Worm (Caenorhabditis elegans) whole organism, L1 larva: ENCODE data around the gene clec-83.

Source experiments
- C04F5.9 ChIP-seq: sonication (generic microtip); optimal IDR thresholded peaks from 2 replicates; lab custom pipeline; 2016; ENCODE audit warnings: missing genetic modification characterization, missing compliant biosample characterization
- C34B4.2 ChIP-seq: sonication (generic microtip); optimal IDR thresholded peaks from 2 replicates; lab custom pipeline; 2017; ENCODE audit warnings: mild to moderate bottlenecking, missing genetic modification characterization, missing compliant biosample characterization
- Y116A8C.19 ChIP-seq: sonication (generic microtip); optimal IDR thresholded peaks from 2 replicates; lab custom pipeline; 2016; ENCODE audit warnings: missing compliant biosample characterization, missing genetic modification characterization, borderline replicate concordance
- alr-1 ChIP-seq: fragments of 200-800 bp; sonication (Bioruptor generic); optimal IDR thresholded peaks from 2 replicates; lab custom pipeline; 2018; ENCODE audit warnings: borderline replicate concordance, mild to moderate bottlenecking, missing genetic modification characterization, missing compliant biosample characterization
- ceh-63 ChIP-seq: fragments of 200-800 bp; sonication (Bioruptor generic); optimal IDR thresholded peaks from 2 replicates; lab custom pipeline; 2018; ENCODE audit warnings: mild to moderate bottlenecking, missing genetic modification characterization, missing compliant biosample characterization
- ceh-8 ChIP-seq: fragments of 200-800 bp; sonication (Bioruptor generic); optimal IDR thresholded peaks from 2 replicates; lab custom pipeline; 2018; ENCODE audit warnings: mild to moderate bottlenecking, missing genetic modification characterization, moderate library complexity, missing compliant biosample characterization
- ceh-82 ChIP-seq, 3 experiments: fragments of 150-350 bp in 1 of 3; sonication (generic microtip) in 2 of 3; optimal IDR thresholded peaks; 2 replicates each; lab custom pipeline; 2014 to 2017; ENCODE audit warnings: missing biosample characterization in 3 of 3, missing genetic modification characterization in 3 of 3
- ceh-90 ChIP-seq: sonication (generic microtip); optimal IDR thresholded peaks from 2 replicates; lab custom pipeline; 2016; ENCODE audit warnings: missing genetic modification characterization, missing compliant biosample characterization
- dsc-1 ChIP-seq: sonication (generic microtip); optimal IDR thresholded peaks from 2 replicates; lab custom pipeline; 2016; ENCODE audit warnings: mild to moderate bottlenecking, missing genetic modification characterization, missing compliant biosample characterization
- efl-1 ChIP-seq, 4 experiments: fragments of 150-350 bp; optimal IDR thresholded peaks in 3 of 4; peaks in 1 of 4; 1 replicate in 1 of 4; 2 replicates in 3 of 4; lab custom pipeline; 2014; ENCODE audit warnings: missing biosample characterization in 2 of 4, missing genetic modification characterization in 2 of 4, missing genetic modification reagents in 2 of 4
- ets-5 ChIP-seq: fragments of 200-800 bp; sonication (Bioruptor generic); IDR thresholded peaks from 2 replicates; pipeline ENCODE4 v1.3.6; 2022; ENCODE audit warnings: missing genetic modification characterization, missing compliant biosample characterization
- fkh-4 ChIP-seq: sonication (generic microtip); optimal IDR thresholded peaks from 2 replicates; lab custom pipeline; 2016; ENCODE audit warnings: missing compliant biosample characterization, missing genetic modification characterization, borderline replicate concordance
- hlh-17 ChIP-seq: fragments of 200-800 bp; sonication (Bioruptor generic); optimal IDR thresholded peaks from 2 replicates; lab custom pipeline; 2018; ENCODE audit warnings: missing genetic modification characterization, mild to moderate bottlenecking, missing compliant biosample characterization, moderate library complexity, borderline replicate concordance
- hlh-4 ChIP-seq: sonication (generic microtip); optimal IDR thresholded peaks from 2 replicates; lab custom pipeline; 2016; ENCODE audit warnings: mild to moderate bottlenecking, missing genetic modification characterization, missing compliant biosample characterization
- irx-1 ChIP-seq: sonication (generic microtip); optimal IDR thresholded peaks from 2 replicates; lab custom pipeline; 2016; ENCODE audit warnings: missing genetic modification characterization, missing compliant biosample characterization
- lin-14 ChIP-seq: fragments of 200-800 bp; sonication (Bioruptor generic); optimal IDR thresholded peaks from 2 replicates; lab custom pipeline; 2018; ENCODE audit warnings: mild to moderate bottlenecking, missing genetic modification characterization, moderate library complexity, missing compliant biosample characterization
- lin-15B ChIP-seq: fragments of 150-350 bp; sonication (generic microtip); optimal IDR thresholded peaks from 3 replicates; lab custom pipeline; 2014; ENCODE audit warnings: missing biosample characterization, missing genetic modification characterization
- lin-35 ChIP-seq, 2 experiments: fragments of 150-350 bp; optimal IDR thresholded peaks; 2 replicates each; lab custom pipeline; 2014; ENCODE audit warnings: missing biosample characterization in 2 of 2, missing genetic modification characterization in 2 of 2, missing genetic modification reagents in 2 of 2
- lin-39 ChIP-seq: fragments of 150-350 bp; optimal IDR thresholded peaks from 2 replicates; lab custom pipeline; 2014; ENCODE audit warnings: missing biosample characterization, missing genetic modification reagents, missing genetic modification characterization
- mef-2 ChIP-seq: fragments of 150-350 bp; optimal IDR thresholded peaks from 2 replicates; lab custom pipeline; 2014; ENCODE audit warnings: missing biosample characterization, missing genetic modification characterization
- nhr-11 ChIP-seq: fragments of 150-350 bp; optimal IDR thresholded peaks from 2 replicates; lab custom pipeline; 2014; ENCODE audit warnings: missing biosample characterization, missing genetic modification characterization
- nhr-19 ChIP-seq: fragments of 200-800 bp; sonication (Bioruptor generic); conservative IDR thresholded peaks from 2 replicates; pipeline ENCODE4 v1.3.6; 2022; ENCODE audit warnings: missing genetic modification characterization, missing compliant biosample characterization
- nhr-28 ChIP-seq: fragments of 150-350 bp; optimal IDR thresholded peaks from 2 replicates; lab custom pipeline; 2014; ENCODE audit warnings: missing biosample characterization, missing genetic modification characterization
- nhr-77 ChIP-seq: fragments of 150-350 bp; optimal IDR thresholded peaks from 2 replicates; lab custom pipeline; 2014; ENCODE audit warnings: missing biosample characterization, missing genetic modification characterization
- nhr-84 ChIP-seq: sonication (generic microtip); optimal IDR thresholded peaks from 2 replicates; lab custom pipeline; 2017; ENCODE audit warnings: missing biosample characterization, missing genetic modification characterization
- pax-3 ChIP-seq: fragments of 200-800 bp; sonication (Bioruptor generic); optimal IDR thresholded peaks from 2 replicates; lab custom pipeline; 2018; ENCODE audit warnings: mild to moderate bottlenecking, missing genetic modification characterization, moderate library complexity, missing compliant biosample characterization
- snpc-4 ChIP-seq: fragments of 150-350 bp; optimal IDR thresholded peaks from 2 replicates; lab custom pipeline; 2014; ENCODE audit warnings: missing biosample characterization, missing genetic modification characterization
- sox-4 ChIP-seq: sonication (generic microtip); optimal IDR thresholded peaks from 2 replicates; lab custom pipeline; 2016; ENCODE audit warnings: missing genetic modification characterization, missing compliant biosample characterization
- sptf-1 ChIP-seq: fragments of 150-350 bp; optimal IDR thresholded peaks from 2 replicates; lab custom pipeline; 2014; ENCODE audit warnings: missing biosample characterization, missing genetic modification characterization
- swsn-7 ChIP-seq: sonication (generic microtip); optimal IDR thresholded peaks from 2 replicates; lab custom pipeline; 2016; ENCODE audit warnings: missing genetic modification characterization, missing compliant biosample characterization
- tbx-2 ChIP-seq: sonication (generic microtip); optimal IDR thresholded peaks from 2 replicates; lab custom pipeline; 2016; ENCODE audit warnings: missing genetic modification characterization, missing compliant biosample characterization
- unc-130 ChIP-seq: fragments of 150-350 bp; optimal IDR thresholded peaks from 2 replicates; lab custom pipeline; 2017; ENCODE audit warnings: missing biosample characterization, missing genetic modification characterization, inconsistent platforms
- unc-86 ChIP-seq: sonication (generic microtip); optimal IDR thresholded peaks from 2 replicates; lab custom pipeline; 2016; ENCODE audit warnings: missing genetic modification characterization, missing compliant biosample characterization
- unc-98 ChIP-seq: fragments of 200-800 bp; sonication (Bioruptor generic); IDR thresholded peaks from 2 replicates; pipeline ENCODE4 v1.3.6; 2022; ENCODE audit warnings: missing genetic modification characterization, missing compliant biosample characterization
- vab-15 ChIP-seq: sonication (generic microtip); optimal IDR thresholded peaks from 2 replicates; lab custom pipeline; 2017; ENCODE audit warnings: missing genotype, mild to moderate bottlenecking, missing genetic modification characterization, missing compliant biosample characterization
- zag-1 ChIP-seq: fragments of 150-350 bp; optimal IDR thresholded peaks from 2 replicates; lab custom pipeline; 2014; ENCODE audit warnings: missing biosample characterization, missing genetic modification characterization
- zip-4 ChIP-seq: fragments of 200-800 bp; sonication (Bioruptor generic); optimal IDR thresholded peaks from 2 replicates; lab custom pipeline; 2018; ENCODE audit warnings: mild to moderate bottlenecking, missing genetic modification characterization, moderate library complexity, missing compliant biosample characterization

The clec-83 gene

DNA sequence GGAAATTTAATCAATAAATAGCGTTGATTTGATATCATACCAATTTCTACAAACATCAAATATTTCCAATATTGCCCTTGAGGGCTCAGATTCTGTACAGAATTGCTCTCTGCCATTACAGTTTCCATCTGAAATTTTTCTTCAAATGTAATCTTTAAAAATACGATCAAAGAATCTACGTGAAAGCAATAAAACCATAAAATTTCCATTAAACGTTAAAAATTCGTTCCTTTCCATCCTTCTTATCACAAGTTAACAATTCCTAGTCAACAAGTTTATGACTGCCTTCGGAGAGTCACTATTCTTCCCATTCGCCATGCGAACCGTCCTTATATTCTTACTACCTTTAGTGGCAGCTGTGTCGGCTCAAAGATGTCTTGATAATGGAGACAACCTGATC lies 5.9 kb downstream of the clec-83 start, which contains the start of gene clec-82:
clec-82 (plus strand) TSS at position 301 of the 400 bp plus-strand sequence.
- TF ChIP-seq pax-3 (tag; lab: Kevin White, UChicago): no peak
- TF ChIP-seq efl-1 (optimal IDR thresholded peaks at IDR 0.05; lab: Kevin White, UChicago): no peak
- TF ChIP-seq efl-1 (GFP tag; optimal IDR thresholded peaks at IDR 0.05 in 1 of 2; lab: Kevin White, UChicago): no peak
- TF ChIP-seq irx-1: no peak
- no peak for TF ChIP-seq ets-5
- TF ChIP-seq nhr-28 (tag; lab: Kevin White, UChicago): no peak
- no peak for TF ChIP-seq unc-86 (tag; lab: Kevin White, UChicago)
- no peak for TF ChIP-seq C04F5.9
- no peak for TF ChIP-seq snpc-4 (tag; lab: Kevin White, UChicago)
- no peak for TF ChIP-seq C34B4.2
- no peak for TF ChIP-seq vab-15 (tag; lab: Kevin White, UChicago)
- TF ChIP-seq hlh-17 (GFP tag; lab: Kevin White, UChicago): no peak

DNA sequence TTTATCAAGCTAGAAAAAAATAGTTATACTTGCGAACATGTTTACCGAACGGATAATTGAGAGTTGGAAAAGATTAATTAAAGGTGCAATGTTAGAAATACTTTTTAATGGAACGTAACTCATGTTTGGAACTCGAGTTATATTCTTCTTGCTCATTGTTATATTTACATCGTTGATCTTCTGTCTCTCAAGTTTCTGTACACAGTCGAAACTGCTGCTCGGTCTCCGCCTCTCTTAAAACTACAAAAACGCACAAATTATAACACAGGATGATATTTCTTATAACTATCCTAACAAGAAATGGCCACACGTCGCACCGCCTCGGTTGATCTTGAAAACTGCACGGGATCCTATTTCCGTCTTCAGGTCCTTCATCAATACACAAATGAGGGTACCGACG lies 6.8 kb downstream of the clec-83 start, which contains the start of gene pudl-2:
pudl-2 (plus strand) TSS at position 301 of the 400 bp plus-strand sequence.
- TF ChIP-seq zag-1 (tag; lab: Kevin White, UChicago): no peak
- no peak for TF ChIP-seq sox-4
- no peak for TF ChIP-seq Y116A8C.19 (tag; lab: Kevin White, UChicago)
- TF ChIP-seq lin-39 (tag; lab: Kevin White, UChicago): no peak
- TF ChIP-seq ceh-82 (tag; optimal IDR thresholded peaks at IDR 0.05; lab: Kevin White, UChicago): no peak
- no peak for TF ChIP-seq swsn-7 (tag; lab: Kevin White, UChicago)
- TF ChIP-seq hlh-17 (GFP tag; lab: Kevin White, UChicago): no peak
- no peak for TF ChIP-seq unc-98 (GFP tag; lab: Robert Waterston, UW)
- TF ChIP-seq nhr-77 (tag; lab: Kevin White, UChicago): no peak
- no peak for TF ChIP-seq lin-14 (GFP tag; lab: Kevin White, UChicago)
- no peak for TF ChIP-seq lin-35 (GFP tag; optimal IDR thresholded peaks at IDR 0.05; lab: Kevin White, UChicago)
- TF ChIP-seq nhr-11 (tag; lab: Kevin White, UChicago): no peak
- no peak for TF ChIP-seq unc-86 (tag; lab: Kevin White, UChicago)
- no peak for TF ChIP-seq zip-4 (GFP tag; lab: Kevin White, UChicago)
- no peak for TF ChIP-seq lin-15B (tag; lab: Kevin White, UChicago)
- TF ChIP-seq C04F5.9: no peak
- TF ChIP-seq, all 84 proteins: peak for 0

- TF ChIP-seq dsc-1 (tag; lab: Kevin White, UChicago) (no peak), unc-98 (GFP tag; lab: Robert Waterston, UW) (no peak), ceh-63 (GFP tag; lab: Kevin White, UChicago) (no peak), snpc-4 (tag; lab: Kevin White, UChicago) (no peak), sptf-1 (no peak), fkh-4 (tag; lab: Kevin White, UChicago) (no peak), nhr-11 (tag; lab: Kevin White, UChicago) (no peak), nhr-84 (tag; lab: Kevin White, UChicago) (no peak), mef-2 (tag; lab: Kevin White, UChicago) (no peak), lin-39 (tag; lab: Kevin White, UChicago) (no peak), nhr-19 (GFP tag; lab: Robert Waterston, UW) (no peak), hlh-4 (no peak), unc-130 (no peak), ceh-90 (no peak), ceh-8 (GFP tag; lab: Kevin White, UChicago) (no peak)
- TF ChIP-seq, all 84 proteins: peak for 0
Measured at ce11 chrIV:2832587-2832986, 8.7 kb downstream of the clec-83 start, which contains the start of the genes Y54G2A.48 and pudl-1. Gene Y54G2A.48, minus strand, starts transcription at chrIV:2832687. Gene pudl-1, plus strand, starts transcription at chrIV:2832906.

DNA sequence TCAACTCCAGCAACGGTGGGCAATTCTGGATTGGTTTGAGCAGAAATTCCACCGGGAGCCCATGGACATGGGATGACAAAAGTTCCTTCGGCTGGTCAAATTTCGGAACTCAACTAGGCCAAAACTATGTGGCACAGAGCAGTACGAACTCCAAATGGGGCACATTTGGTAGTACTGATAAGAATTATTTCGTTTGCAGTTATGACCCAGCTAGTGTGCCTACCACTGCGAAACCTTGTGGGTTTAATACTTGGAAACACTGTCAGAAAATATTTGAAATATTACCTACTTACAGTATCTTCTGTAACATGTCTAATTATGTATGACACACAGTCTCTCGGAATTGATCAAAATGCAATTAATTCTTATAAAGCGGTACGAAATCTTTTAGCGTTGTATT lies 14.9 kb downstream of the clec-83 start:
- TF ChIP-seq alr-1 (tag; lab: Kevin White, UChicago) (peak; percentile 85), efl-1 (optimal IDR thresholded peaks at IDR 0.05; lab: Kevin White, UChicago) (no peak), efl-1 (GFP tag; optimal IDR thresholded peaks at IDR 0.05 in 1 of 2; lab: Kevin White, UChicago) (no peak), tbx-2 (tag; lab: Kevin White, UChicago) (no peak)
